Fruit fly (Drosophila melanogaster) whole organism: ENCODE results near the gene pbl.

Experiments used
- CG8478 ChIP-seq: fragments of >200 bp; optimal IDR thresholded peaks from 2 replicates; lab custom pipeline; 2018; ENCODE audit warnings: inconsistent platforms
- Dll ChIP-seq: fragments of >200 bp; optimal IDR thresholded peaks from 2 replicates; lab custom pipeline; 2017
- EcR ChIP-seq, 2 experiments: fragments of >200 bp; optimal IDR thresholded peaks; 2 replicates each; lab custom pipeline; 2017; ENCODE audit warnings: missing biosample characterization in 2 of 2, missing genetic modification characterization in 2 of 2, missing genetic modification reagents in 2 of 2
- pan ChIP-seq: fragments of >200 bp; optimal IDR thresholded peaks from 2 replicates; lab custom pipeline; 2017
- psq ChIP-seq: fragments of >200 bp; optimal IDR thresholded peaks from 2 replicates; lab custom pipeline; 2017
- usp ChIP-seq: fragments of >200 bp; optimal IDR thresholded peaks from 2 replicates; lab custom pipeline; 2017; ENCODE audit warnings: missing biosample characterization, missing genetic modification characterization, mixed read lengths

DNA sequence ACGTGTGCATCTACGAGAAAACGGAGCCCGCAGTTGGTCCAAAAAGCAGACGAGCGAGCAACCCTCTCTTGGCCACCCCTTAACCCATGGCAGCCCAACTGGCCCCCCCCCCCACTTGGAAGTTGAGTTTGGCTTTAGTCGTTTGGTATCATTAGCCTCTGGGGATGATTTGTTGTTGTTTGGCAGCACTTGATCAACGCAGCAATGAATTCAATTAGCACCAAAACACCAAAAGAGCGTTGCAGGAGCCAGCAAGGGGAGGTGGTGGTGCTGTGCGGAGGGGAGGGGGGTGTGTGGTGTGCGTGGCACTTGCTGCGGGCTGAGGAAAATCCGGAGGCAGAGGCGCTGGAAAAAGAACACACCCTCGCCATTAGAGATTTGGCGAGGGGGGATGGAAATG, 43.2 kb upstream of the pbl start:
- no peak for TF ChIP-seq CG8478
- TF ChIP-seq usp (GFP tag; lab: Kevin White, UChicago): no peak
- TF ChIP-seq pan: no peak
- TF ChIP-seq psq (lab: Kevin White, UChicago): no peak
- TF ChIP-seq EcR (GFP tag; optimal IDR thresholded peaks at IDR 0.05; lab: Kevin White, UChicago): no peak
- no peak for TF ChIP-seq Dll
